Worm (Caenorhabditis elegans): ENCODE data around the gene srd-59.

DNA sequence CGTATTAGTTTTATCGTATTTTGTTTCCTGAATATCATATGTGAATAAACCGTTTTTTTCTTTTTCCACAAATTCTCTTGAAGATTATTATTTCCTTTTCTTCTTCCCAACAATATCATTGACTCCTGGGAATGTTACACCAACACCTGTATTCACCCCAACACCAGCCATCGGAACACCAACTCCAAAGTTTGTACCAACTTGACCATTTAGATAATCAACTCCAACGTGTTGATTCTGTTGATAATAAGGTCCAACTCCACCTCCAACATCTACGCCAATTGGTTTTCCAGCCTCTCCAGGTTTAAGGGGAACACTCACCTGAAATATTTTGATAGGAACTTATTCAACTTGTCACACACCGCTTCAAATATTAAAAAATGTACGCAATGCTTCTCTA, 8.1 kb upstream of the srd-59 start:
- TF ChIP-seq egl-27 (tag; optimal IDR thresholded peaks at IDR 0.05): no peak
- TF ChIP-seq nhr-10 (tag; optimal IDR thresholded peaks at IDR 0.05): no peak
- no peak for TF ChIP-seq ama-1 (optimal IDR thresholded peaks at IDR 0.05)
- no peak for TF ChIP-seq mes-2 (tag; optimal IDR thresholded peaks at IDR 0.05; ENCODE audit: poor library complexity, severe bottlenecking)
- no peak for TF ChIP-seq zip-2 (tag; optimal IDR thresholded peaks at IDR 0.05)
- no peak for TF ChIP-seq daf-19 (GFP tag; conservative IDR thresholded peaks at IDR 0.05)
- TF ChIP-seq zag-1 (tag; optimal IDR thresholded peaks at IDR 0.05): no peak
